Worm (Caenorhabditis elegans) whole organism, young adult: ENCODE results near the gene mlcd-1.
A peak's percentile ranks its signal among the peaks of the same experiment; 100 is the strongest.

Experiments
- C06A6.2 ChIP-seq: fragments of 200-800 bp; sonication (Bioruptor generic); conservative IDR thresholded peaks from 2 replicates; pipeline ENCODE4 v1.3.6; 2022; ENCODE audit warnings: missing genetic modification characterization, missing compliant biosample characterization
- C17E4.6 ChIP-seq: fragments of 200-800 bp; sonication (Bioruptor generic); IDR thresholded peaks from 2 replicates; pipeline ENCODE4 v1.3.6; 2022; ENCODE audit warnings: missing genetic modification reagents, missing genetic modification characterization, missing compliant biosample characterization
- F10E7.11 ChIP-seq: sonication (generic microtip); optimal IDR thresholded peaks from 2 replicates; lab custom pipeline; 2017; ENCODE audit warnings: mild to moderate bottlenecking, missing genetic modification characterization, moderate library complexity, missing compliant biosample characterization
- F23B12.7 ChIP-seq: sonication (generic microtip); optimal IDR thresholded peaks from 2 replicates; lab custom pipeline; 2017; ENCODE audit warnings: missing genetic modification characterization, mild to moderate bottlenecking, missing compliant biosample characterization, antibody characterized with exemption, moderate library complexity; ENCODE audit not compliant: insufficient read depth
- F52B5.7 ChIP-seq: sonication (generic microtip); optimal IDR thresholded peaks from 2 replicates; lab custom pipeline; 2016; ENCODE audit warnings: mild to moderate bottlenecking, missing genetic modification characterization, missing compliant biosample characterization
- F57A8.1 ChIP-seq: fragments of 200-800 bp; sonication (Bioruptor generic); optimal IDR thresholded peaks from 2 replicates; lab custom pipeline; 2018; ENCODE audit warnings: mild to moderate bottlenecking, missing genetic modification characterization, moderate library complexity, missing compliant biosample characterization
- Y95B8A.8 ChIP-seq: fragments of 200-800 bp; sonication (Bioruptor generic); IDR thresholded peaks from 2 replicates; pipeline ENCODE4 v1.3.6; 2022; ENCODE audit warnings: missing genetic modification reagents, missing genetic modification characterization, missing compliant biosample characterization
- ama-1 ChIP-seq, 3 experiments: fragments of 150-350 bp in 1 of 3; sonication (generic microtip) in 2 of 3; optimal IDR thresholded peaks; 2 replicates each; lab custom pipeline; 2014 to 2018; ENCODE audit warnings: missing biosample characterization in 2 of 3, missing genetic modification characterization in 2 of 3, missing genetic modification reagents in 2 of 3
- aptf-2 ChIP-seq: fragments of 200-800 bp; sonication (Bioruptor generic); conservative IDR thresholded peaks from 2 replicates; pipeline ENCODE4 v1.3.6; 2022; ENCODE audit warnings: missing genetic modification reagents, missing genetic modification characterization, missing compliant biosample characterization
- atf-7 ChIP-seq: sonication (generic microtip); optimal IDR thresholded peaks from 2 replicates; lab custom pipeline; 2017; ENCODE audit warnings: mild to moderate bottlenecking, missing genetic modification characterization, missing compliant biosample characterization
- athp-1 ChIP-seq: sonication (generic microtip); optimal IDR thresholded peaks from 2 replicates; lab custom pipeline; 2017; ENCODE audit warnings: mild to moderate bottlenecking, missing genetic modification characterization, missing compliant biosample characterization
- attf-5 ChIP-seq: fragments of 200-800 bp; sonication (Bioruptor generic); optimal IDR thresholded peaks from 2 replicates; lab custom pipeline; 2018; ENCODE audit warnings: mild to moderate bottlenecking, missing genetic modification characterization, missing compliant biosample characterization
- attf-6 ChIP-seq: fragments of 200-800 bp; sonication (Bioruptor generic); IDR thresholded peaks from 2 replicates; pipeline ENCODE4 v1.3.6; 2022; ENCODE audit warnings: missing genetic modification reagents, missing genetic modification characterization, missing compliant biosample characterization
- bed-2 ChIP-seq: fragments of 200-800 bp; sonication (Bioruptor generic); IDR thresholded peaks from 2 replicates; pipeline ENCODE4 v1.3.6; 2022; ENCODE audit warnings: missing genetic modification reagents, missing genetic modification characterization, missing compliant biosample characterization
- ccch-3 ChIP-seq: fragments of 200-800 bp; sonication (Bioruptor generic); optimal IDR thresholded peaks from 2 replicates; lab custom pipeline; 2018; ENCODE audit warnings: mild to moderate bottlenecking, missing genetic modification characterization, missing compliant biosample characterization
- cebp-1 ChIP-seq, 2 experiments: fragments of 200-800 bp in 1 of 2; sonication (Bioruptor generic) in 1 of 2; sonication (generic microtip) in 1 of 2; IDR thresholded peaks in 1 of 2; optimal IDR thresholded peaks in 1 of 2; 2 replicates each; pipeline versions ENCODE4 v1.3.6 to Lab custom; 2017 to 2022; ENCODE audit warnings: missing compliant biosample characterization in 2 of 2, missing genetic modification characterization in 2 of 2, mild to moderate bottlenecking in 1 of 2, missing genetic modification reagents in 1 of 2, moderate library complexity in 1 of 2
- ceh-100 ChIP-seq: fragments of 200-800 bp; sonication (Bioruptor generic); IDR thresholded peaks from 2 replicates; pipeline ENCODE4 v1.3.6; 2022; ENCODE audit warnings: missing genetic modification reagents, missing genetic modification characterization, missing compliant biosample characterization
- dpff-1 ChIP-seq: sonication (generic microtip); optimal IDR thresholded peaks from 2 replicates; lab custom pipeline; 2017; ENCODE audit warnings: mild to moderate bottlenecking, missing genetic modification characterization, missing compliant biosample characterization
- dpl-1 ChIP-seq: fragments of 150-350 bp; optimal IDR thresholded peaks from 2 replicates; lab custom pipeline; 2014; ENCODE audit warnings: missing biosample characterization, missing genetic modification reagents, missing genetic modification characterization
- efl-1 ChIP-seq: fragments of 150-350 bp; optimal IDR thresholded peaks from 2 replicates; lab custom pipeline; 2014; ENCODE audit warnings: missing biosample characterization, missing genetic modification reagents, missing genetic modification characterization
- egl-44 ChIP-seq: fragments of 200-800 bp; sonication (Bioruptor generic); IDR thresholded peaks from 2 replicates; pipeline ENCODE4 v1.3.6; 2022; ENCODE audit warnings: missing genetic modification reagents, missing genetic modification characterization, missing compliant biosample characterization
- gei-17 ChIP-seq: fragments of 200-800 bp; sonication (Bioruptor generic); optimal IDR thresholded peaks from 2 replicates; lab custom pipeline; 2018; ENCODE audit warnings: mild to moderate bottlenecking, missing genetic modification characterization, missing compliant biosample characterization
- hlh-12 ChIP-seq: sonication (generic microtip); optimal IDR thresholded peaks from 2 replicates; lab custom pipeline; 2016; ENCODE audit warnings: missing genetic modification characterization, missing compliant biosample characterization
- hlh-26 ChIP-seq: fragments of 200-800 bp; sonication (Bioruptor generic); conservative IDR thresholded peaks from 2 replicates; pipeline ENCODE4 v1.3.6; 2022; ENCODE audit warnings: missing genetic modification reagents, missing genetic modification characterization, missing compliant biosample characterization
- lin-26 ChIP-seq: fragments of 200-800 bp; sonication (Bioruptor generic); IDR thresholded peaks from 2 replicates; pipeline ENCODE4 v1.3.6; 2022; ENCODE audit warnings: missing genetic modification reagents, missing genetic modification characterization, missing compliant biosample characterization
- lin-40 ChIP-seq: sonication (generic microtip); optimal IDR thresholded peaks from 2 replicates; lab custom pipeline; 2016; ENCODE audit warnings: missing genetic modification characterization, mild to moderate bottlenecking, missing compliant biosample characterization, missing genotype, missing genetic modification reagents
- lsy-27 ChIP-seq: sonication (generic microtip); optimal IDR thresholded peaks from 2 replicates; lab custom pipeline; 2017; ENCODE audit warnings: missing genetic modification characterization, mild to moderate bottlenecking, missing compliant biosample characterization, antibody characterized with exemption, missing genotype, borderline replicate concordance; ENCODE audit not compliant: insufficient read depth
- nfyb-1 ChIP-seq: fragments of 200-800 bp; sonication (Bioruptor generic); IDR thresholded peaks from 2 replicates; pipeline ENCODE4 v1.3.6; 2022; ENCODE audit warnings: missing genetic modification reagents, missing genetic modification characterization, missing compliant biosample characterization
- nhr-120 ChIP-seq: fragments of 200-800 bp; sonication (Bioruptor generic); IDR thresholded peaks from 2 replicates; pipeline ENCODE4 v1.3.6; 2022; ENCODE audit warnings: missing genetic modification characterization, missing compliant biosample characterization
- nhr-80 ChIP-seq: sonication (generic microtip); optimal IDR thresholded peaks from 2 replicates; lab custom pipeline; 2016; ENCODE audit warnings: missing genetic modification characterization, missing compliant biosample characterization
- nhr-90 ChIP-seq: sonication (generic microtip); optimal IDR thresholded peaks from 2 replicates; lab custom pipeline; 2016; ENCODE audit warnings: missing genotype, mild to moderate bottlenecking, missing genetic modification characterization, missing compliant biosample characterization
- pbrm-1 ChIP-seq: fragments of 200-800 bp; sonication (Bioruptor generic); IDR thresholded peaks from 2 replicates; pipeline ENCODE4 v1.3.6; 2022; ENCODE audit warnings: missing genetic modification reagents, missing genetic modification characterization, missing compliant biosample characterization
- rec-8 ChIP-seq, 2 experiments: sonication (generic microtip); optimal IDR thresholded peaks; 2 replicates each; lab custom pipeline; 2016; ENCODE audit warnings: mild to moderate bottlenecking in 2 of 2, missing genetic modification characterization in 2 of 2, missing genetic modification reagents in 2 of 2, missing genotype in 2 of 2, missing biosample characterization in 1 of 2, missing compliant biosample characterization in 1 of 2, moderate library complexity in 1 of 2
- sdz-38 ChIP-seq: sonication (generic microtip); optimal IDR thresholded peaks from 2 replicates; lab custom pipeline; 2016; ENCODE audit warnings: missing genotype, missing genetic modification characterization, missing compliant biosample characterization
- snpc-1.3 ChIP-seq: sonication (generic microtip); optimal IDR thresholded peaks from 2 replicates; lab custom pipeline; 2017; ENCODE audit warnings: missing genetic modification characterization, mild to moderate bottlenecking, missing compliant biosample characterization, antibody characterized with exemption, moderate library complexity, missing genotype, missing genetic modification reagents; ENCODE audit not compliant: insufficient read depth
- snpc-3.4 ChIP-seq: sonication (generic microtip); optimal IDR thresholded peaks from 2 replicates; lab custom pipeline; 2017; ENCODE audit warnings: missing genetic modification characterization, mild to moderate bottlenecking, missing compliant biosample characterization, antibody characterized with exemption, moderate library complexity, missing genotype, missing genetic modification reagents
- snpc-4 ChIP-seq, 5 experiments: fragments of 150-350 bp in 1 of 5; sonication (generic microtip) in 4 of 5; optimal IDR thresholded peaks; 2 replicates each; lab custom pipeline; 2014 to 2018; ENCODE audit warnings: missing genetic modification characterization in 5 of 5, missing biosample characterization in 3 of 5, antibody characterized with exemption in 2 of 5, mild to moderate bottlenecking in 2 of 5, missing compliant biosample characterization in 2 of 5, missing genotype in 2 of 5, moderate library complexity in 2 of 5, missing genetic modification reagents in 1 of 5
- tbx-9 ChIP-seq: sonication (generic microtip); optimal IDR thresholded peaks from 2 replicates; lab custom pipeline; 2016; ENCODE audit warnings: borderline replicate concordance, missing genetic modification characterization, inconsistent platforms, missing compliant biosample characterization
- tlf-1 ChIP-seq: fragments of 200-800 bp; sonication (Bioruptor generic); optimal IDR thresholded peaks from 2 replicates; lab custom pipeline; 2018; ENCODE audit warnings: mild to moderate bottlenecking, missing genetic modification characterization, missing compliant biosample characterization
- unc-130 ChIP-seq: sonication (generic microtip); optimal IDR thresholded peaks from 2 replicates; lab custom pipeline; 2016; ENCODE audit warnings: missing genetic modification reagents, missing genetic modification characterization, missing compliant biosample characterization
- zfh-2 ChIP-seq: fragments of 200-800 bp; sonication (Bioruptor generic); conservative IDR thresholded peaks from 2 replicates; pipeline ENCODE4 v1.3.6; 2022; ENCODE audit warnings: missing genetic modification reagents, missing genetic modification characterization, missing compliant biosample characterization
- ztf-18 ChIP-seq: sonication (generic microtip); optimal IDR thresholded peaks from 2 replicates; lab custom pipeline; 2016; ENCODE audit warnings: missing genotype, mild to moderate bottlenecking, missing genetic modification characterization, missing compliant biosample characterization
- ztf-25 ChIP-seq: fragments of 200-800 bp; sonication (Bioruptor generic); IDR thresholded peaks from 2 replicates; pipeline ENCODE4 v1.3.6; 2022; ENCODE audit warnings: missing genetic modification reagents, missing genetic modification characterization, missing compliant biosample characterization
- ztf-3 ChIP-seq: fragments of 200-800 bp; sonication (Bioruptor generic); optimal IDR thresholded peaks from 2 replicates; lab custom pipeline; 2018; ENCODE audit warnings: mild to moderate bottlenecking, missing genetic modification characterization, missing compliant biosample characterization

mlcd-1 gene

DNA sequence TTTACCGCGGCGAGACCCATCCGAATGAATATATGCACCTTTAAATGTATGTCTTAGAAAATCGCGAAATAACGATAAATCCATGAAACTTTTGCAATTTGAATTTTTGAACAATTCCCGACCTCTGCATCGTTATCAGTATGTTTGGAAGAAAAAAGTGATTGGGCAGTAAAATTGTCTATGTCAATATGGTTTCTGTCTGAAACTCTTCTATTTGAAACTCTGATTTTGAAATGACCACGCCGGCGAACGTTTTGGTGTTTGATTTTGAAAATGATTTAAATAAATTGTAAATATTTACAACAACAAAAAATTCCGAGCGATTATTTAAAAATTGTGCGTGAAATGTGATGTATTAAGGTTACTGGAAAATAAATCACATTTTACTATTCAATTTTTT is 6.6 kb downstream of the mlcd-1 start:
- TF ChIP-seq nhr-80 (tag; lab: Kevin White, UChicago) (peak; percentile 43), ztf-3 (GFP tag; lab: Kevin White, UChicago) (no peak)

DNA sequence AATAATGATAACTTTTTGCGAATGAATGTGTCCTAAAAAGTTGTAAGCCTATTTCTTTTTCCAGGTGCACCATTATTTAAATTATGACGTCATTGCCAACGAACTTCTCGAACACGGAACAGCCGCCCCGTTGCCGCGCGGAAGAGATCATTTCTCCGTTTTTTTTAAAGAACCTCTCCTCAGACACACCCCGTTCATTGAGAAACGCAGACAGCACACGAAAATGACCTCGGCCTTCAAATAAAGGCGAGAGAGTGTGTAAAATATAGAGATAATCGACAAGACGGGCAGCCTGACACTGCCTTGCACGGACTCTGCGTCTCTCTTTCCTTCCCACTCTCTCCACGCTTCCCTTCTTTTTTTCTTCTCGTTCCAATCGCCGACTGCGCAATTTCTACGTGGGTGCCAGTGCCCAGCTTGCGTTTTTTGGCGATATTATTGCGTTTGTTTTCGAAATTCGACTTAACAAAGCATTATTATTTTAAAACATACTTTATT is 7.5 kb downstream of the mlcd-1 start:
- no peak for TF ChIP-seq nhr-120
- TF ChIP-seq atf-7: peak; percentile 72
- no peak for TF ChIP-seq F10E7.11 (tag; lab: Kevin White, UChicago)
- TF ChIP-seq snpc-3.4 (tag; lab: Kevin White, UChicago): no peak
- TF ChIP-seq pbrm-1: peak; percentile 72
- TF ChIP-seq snpc-4 (GFP tag; optimal IDR thresholded peaks at IDR 0.05; lab: Kevin White, UChicago): no peak
- peak in 2 of 4 experiments; percentile 6 to 10 for TF ChIP-seq snpc-4 (tag; optimal IDR thresholded peaks at IDR 0.05; lab: Kevin White, UChicago)
- no peak for TF ChIP-seq ztf-25 (GFP tag; lab: Robert Waterston, UW)
- TF ChIP-seq Y95B8A.8: no peak
- no peak for TF ChIP-seq sdz-38 (tag; lab: Kevin White, UChicago)
- no peak for TF ChIP-seq ama-1 (optimal IDR thresholded peaks at IDR 0.05; lab: Kevin White, UChicago)
- no peak for TF ChIP-seq ama-1 (GFP tag; optimal IDR thresholded peaks at IDR 0.05; lab: Kevin White, UChicago)
- no peak for TF ChIP-seq ccch-3 (GFP tag; lab: Kevin White, UChicago)
- no peak for TF ChIP-seq egl-44 (GFP tag; lab: Robert Waterston, UW)
- no peak for TF ChIP-seq snpc-1.3 (tag; lab: Kevin White, UChicago)
- TF ChIP-seq ceh-100 (GFP tag; lab: Robert Waterston, UW): no peak
- TF ChIP-seq dpl-1 (GFP tag; lab: Kevin White, UChicago): no peak
- TF ChIP-seq bed-2 (GFP tag; lab: Robert Waterston, UW): no peak
- no peak for TF ChIP-seq attf-6 (GFP tag; lab: Robert Waterston, UW)
- no peak for TF ChIP-seq aptf-2 (GFP tag; lab: Robert Waterston, UW)
- TF ChIP-seq tlf-1: no peak
- peak; percentile 3 for TF ChIP-seq unc-130 (GFP tag; lab: Kevin White, UChicago)
- TF ChIP-seq hlh-12 (tag; lab: Kevin White, UChicago): no peak
- peak; percentile 87 for TF ChIP-seq zfh-2 (GFP tag; lab: Robert Waterston, UW)
- TF ChIP-seq hlh-26 (GFP tag; lab: Robert Waterston, UW): no peak
- TF ChIP-seq tbx-9: no peak
- no peak for TF ChIP-seq F23B12.7
- TF ChIP-seq F52B5.7 (tag; lab: Kevin White, UChicago): no peak
- TF ChIP-seq nfyb-1 (GFP tag; lab: Robert Waterston, UW): no peak
- no peak for TF ChIP-seq gei-17 (GFP tag; lab: Kevin White, UChicago)
- TF ChIP-seq attf-5: peak; percentile 35
- TF ChIP-seq C06A6.2 (GFP tag; lab: Robert Waterston, UW): 0 out of 2 replicates have a peak, but pooled peaks have one; percentile 49
- no peak for TF ChIP-seq cebp-1 (GFP tag; IDR thresholded peaks at IDR 0.05; lab: Robert Waterston, UW)
- peak; percentile 53 for TF ChIP-seq cebp-1 (tag; optimal IDR thresholded peaks at IDR 0.05; lab: Kevin White, UChicago)
- no peak for TF ChIP-seq ztf-18
- TF ChIP-seq nhr-90 (tag; lab: Kevin White, UChicago): no peak
- TF ChIP-seq lsy-27 (tag; lab: Kevin White, UChicago): no peak
- TF ChIP-seq lin-40 (tag; lab: Kevin White, UChicago): peak; percentile 68
- no peak for TF ChIP-seq rec-8 (tag; optimal IDR thresholded peaks at IDR 0.05; lab: Kevin White, UChicago)
- TF ChIP-seq nhr-80 (tag; lab: Kevin White, UChicago): peak; percentile 70
- no peak for TF ChIP-seq efl-1 (GFP tag; lab: Kevin White, UChicago)
- TF ChIP-seq F57A8.1 (GFP tag; lab: Kevin White, UChicago): no peak
- no peak for TF ChIP-seq C17E4.6
- no peak for TF ChIP-seq dpff-1 (tag; lab: Kevin White, UChicago)
- TF ChIP-seq athp-1 (tag; lab: Kevin White, UChicago): no peak
- no peak for TF ChIP-seq lin-26 (GFP tag; lab: Robert Waterston, UW)
